Fruit fly (Drosophila melanogaster) whole organism, prepupa: ENCODE measurements around the gene Proc-R.
A peak's percentile ranks its signal among the peaks of the same experiment; 100 is the strongest.

Experiments used
- Blimp-1 ChIP-seq: fragments of 200-800 bp; sonication (Bioruptor generic); optimal IDR thresholded peaks from 3 replicates; lab custom pipeline; 2017; ENCODE audit warnings: missing biosample characterization, missing genetic modification characterization, mild to moderate bottlenecking, moderate library complexity, missing genetic modification reagents
- CG10631 ChIP-seq: fragments of 200-800 bp; sonication (Bioruptor generic); optimal IDR thresholded peaks from 2 replicates; lab custom pipeline; 2016; ENCODE audit warnings: missing biosample characterization, missing genetic modification characterization
- CG10669 ChIP-seq: fragments of 200-800 bp; sonication (Bioruptor generic); optimal IDR thresholded peaks from 3 replicates; lab custom pipeline; 2018; ENCODE audit warnings: missing biosample characterization, mild to moderate bottlenecking, missing genetic modification characterization, moderate library complexity
- CG11294 ChIP-seq: fragments of 200-800 bp; sonication (Bioruptor generic); IDR thresholded peaks from 2 replicates; pipeline ENCODE4 v1.3.6; 2022; ENCODE audit warnings: missing biosample characterization, missing genetic modification characterization
- CG11762 ChIP-seq: fragments of 200-800 bp; sonication (Bioruptor generic); optimal IDR thresholded peaks from 3 replicates; lab custom pipeline; 2016; ENCODE audit warnings: missing biosample characterization, missing genetic modification characterization; ENCODE audit not compliant: insufficient read depth
- CG11902 ChIP-seq: fragments of 200-800 bp; sonication (Bioruptor generic); optimal IDR thresholded peaks from 3 replicates; lab custom pipeline; 2016; ENCODE audit warnings: missing biosample characterization, missing genetic modification characterization
- CG1621 ChIP-seq: fragments of 200-800 bp; sonication (Bioruptor generic); optimal IDR thresholded peaks from 3 replicates; lab custom pipeline; 2018; ENCODE audit warnings: missing biosample characterization, mild to moderate bottlenecking, missing genetic modification characterization
- CG16779 ChIP-seq: fragments of 200-800 bp; sonication (Bioruptor generic); optimal IDR thresholded peaks from 3 replicates; lab custom pipeline; 2017; ENCODE audit warnings: missing biosample characterization, mild to moderate bottlenecking, missing genetic modification characterization
- CG31627 ChIP-seq: fragments of 200-800 bp; sonication (Bioruptor generic); optimal IDR thresholded peaks from 3 replicates; lab custom pipeline; 2016; ENCODE audit warnings: missing biosample characterization, missing genetic modification characterization
- CG32006 ChIP-seq: fragments of 200-800 bp; sonication (Bioruptor generic); optimal IDR thresholded peaks from 3 replicates; lab custom pipeline; 2017; ENCODE audit warnings: missing biosample characterization, mild to moderate bottlenecking, missing genetic modification characterization
- CG34406 ChIP-seq: fragments of 200-800 bp; sonication (Bioruptor generic); optimal IDR thresholded peaks from 3 replicates; lab custom pipeline; 2016; ENCODE audit warnings: missing biosample characterization, missing genetic modification characterization
- CG3919 ChIP-seq: fragments of 200-800 bp; sonication (Bioruptor generic); optimal IDR thresholded peaks from 3 replicates; lab custom pipeline; 2016; ENCODE audit warnings: missing biosample characterization, missing genetic modification characterization
- CG4318 ChIP-seq: fragments of 200-800 bp; sonication (Bioruptor generic); optimal IDR thresholded peaks from 3 replicates; lab custom pipeline; 2017; ENCODE audit warnings: missing biosample characterization, mild to moderate bottlenecking, missing genetic modification characterization
- CG6276 ChIP-seq: fragments of 200-800 bp; sonication (Bioruptor generic); optimal IDR thresholded peaks from 2 replicates; lab custom pipeline; 2017; ENCODE audit warnings: missing biosample characterization, mild to moderate bottlenecking, missing genetic modification characterization
- CG6792 ChIP-seq: fragments of 200-800 bp; sonication (Bioruptor generic); optimal IDR thresholded peaks from 3 replicates; lab custom pipeline; 2016; ENCODE audit warnings: missing biosample characterization, missing genetic modification characterization
- CG6808 ChIP-seq: fragments of 200-800 bp; sonication (Bioruptor generic); optimal IDR thresholded peaks from 3 replicates; lab custom pipeline; 2017; ENCODE audit warnings: missing biosample characterization, missing genetic modification characterization, mild to moderate bottlenecking, moderate library complexity, missing genetic modification reagents
- CG6854 ChIP-seq: fragments of 200-800 bp; sonication (Bioruptor generic); optimal IDR thresholded peaks from 2 replicates; lab custom pipeline; 2017; ENCODE audit warnings: missing biosample characterization, mild to moderate bottlenecking, missing genetic modification characterization
- CG7368 ChIP-seq: fragments of 200-800 bp; sonication (Bioruptor generic); optimal IDR thresholded peaks from 3 replicates; lab custom pipeline; 2016; ENCODE audit warnings: missing biosample characterization, missing genetic modification characterization
- CG8319 ChIP-seq: fragments of 200-800 bp; sonication (Bioruptor generic); optimal IDR thresholded peaks from 3 replicates; lab custom pipeline; 2016; ENCODE audit warnings: missing biosample characterization, missing genetic modification characterization
- CG9139 ChIP-seq: fragments of 200-800 bp; sonication (Bioruptor generic); optimal IDR thresholded peaks from 3 replicates; lab custom pipeline; 2017; ENCODE audit warnings: missing biosample characterization, mild to moderate bottlenecking, missing genetic modification characterization
- Eip75B ChIP-seq: fragments of 200-800 bp; sonication (Bioruptor generic); optimal IDR thresholded peaks from 3 replicates; lab custom pipeline; 2016; ENCODE audit warnings: missing biosample characterization, missing genetic modification characterization
- Eip78C ChIP-seq: fragments of 200-800 bp; sonication (Bioruptor generic); peaks from one replicate; lab custom pipeline; 2016; ENCODE audit warnings: missing biosample characterization, missing genetic modification characterization
- Ets21C ChIP-seq: fragments of 200-800 bp; sonication (Bioruptor generic); optimal IDR thresholded peaks from 3 replicates; lab custom pipeline; 2016; ENCODE audit warnings: missing biosample characterization, missing genetic modification characterization
- Ets96B ChIP-seq: fragments of 200-800 bp; optimal IDR thresholded peaks from 2 replicates; lab custom pipeline; 2019; ENCODE audit warnings: missing biosample characterization, mild to moderate bottlenecking, missing genetic modification characterization, moderate library complexity
- Gug ChIP-seq: fragments of 200-800 bp; sonication (Bioruptor generic); IDR thresholded peaks from 2 replicates; pipeline ENCODE4 v1.3.6; 2022; ENCODE audit warnings: missing biosample characterization, missing genetic modification characterization
- Hr38 ChIP-seq: sonication (Bioruptor generic); optimal IDR thresholded peaks from 2 replicates; lab custom pipeline; 2016; ENCODE audit warnings: missing biosample characterization, missing genetic modification characterization
- Hr39 ChIP-seq: fragments of 200-800 bp; sonication (Bioruptor generic); optimal IDR thresholded peaks from 2 replicates; lab custom pipeline; 2016; ENCODE audit warnings: missing biosample characterization, missing genetic modification characterization
- Hr4 ChIP-seq: fragments of 200-800 bp; sonication (Bioruptor generic); optimal IDR thresholded peaks from 3 replicates; lab custom pipeline; 2016; ENCODE audit warnings: missing biosample characterization, missing genetic modification characterization
- Lpt ChIP-seq: fragments of 200-800 bp; sonication (Bioruptor generic); optimal IDR thresholded peaks from 3 replicates; lab custom pipeline; 2016; ENCODE audit warnings: missing biosample characterization, missing genetic modification characterization
- Met ChIP-seq: fragments of 200-800 bp; sonication (Bioruptor generic); optimal IDR thresholded peaks from 3 replicates; lab custom pipeline; 2016; ENCODE audit warnings: missing biosample characterization, missing genetic modification characterization
- OdsH ChIP-seq: fragments of 200-800 bp; sonication (Bioruptor generic); optimal IDR thresholded peaks from 3 replicates; lab custom pipeline; 2016; ENCODE audit warnings: missing biosample characterization, missing genetic modification characterization
- Sox102F ChIP-seq: fragments of 200-800 bp; sonication (Bioruptor generic); optimal IDR thresholded peaks from 2 replicates; lab custom pipeline; 2016; ENCODE audit warnings: missing biosample characterization, mild to moderate bottlenecking, missing genetic modification characterization
- Sox14 ChIP-seq: fragments of 200-800 bp; sonication (Bioruptor generic); optimal IDR thresholded peaks from 3 replicates; lab custom pipeline; 2016; ENCODE audit warnings: missing biosample characterization, missing genetic modification characterization
- Sox15 ChIP-seq: fragments of 200-800 bp; sonication (Bioruptor generic); optimal IDR thresholded peaks from 3 replicates; lab custom pipeline; 2016; ENCODE audit warnings: missing biosample characterization, missing genetic modification characterization
- achi ChIP-seq: fragments of 200-800 bp; sonication (Bioruptor generic); optimal IDR thresholded peaks from 3 replicates; lab custom pipeline; 2016; ENCODE audit warnings: missing biosample characterization, missing genetic modification characterization
- acj6 ChIP-seq: fragments of 200-800 bp; sonication (Bioruptor generic); optimal IDR thresholded peaks from 3 replicates; lab custom pipeline; 2016; ENCODE audit warnings: missing biosample characterization, missing genetic modification characterization
- dac ChIP-seq: fragments of 200-800 bp; sonication (Bioruptor generic); optimal IDR thresholded peaks from 2 replicates; lab custom pipeline; 2017; ENCODE audit warnings: missing biosample characterization, mild to moderate bottlenecking, missing genetic modification characterization
- dsx ChIP-seq: fragments of 200-800 bp; optimal IDR thresholded peaks from 3 replicates; lab custom pipeline; 2019; ENCODE audit warnings: missing biosample characterization, mild to moderate bottlenecking, missing genetic modification characterization, moderate library complexity; ENCODE audit not compliant: poor library complexity, severe bottlenecking
- eg ChIP-seq: fragments of 200-800 bp; sonication (Bioruptor generic); IDR thresholded peaks from 3 replicates; pipeline ENCODE4 v1.3.6; 2022; ENCODE audit warnings: missing biosample characterization, missing genetic modification characterization
- esn ChIP-seq: fragments of 200-800 bp; sonication (Bioruptor generic); optimal IDR thresholded peaks from 2 replicates; lab custom pipeline; 2016; ENCODE audit warnings: missing biosample characterization, mild to moderate bottlenecking, missing genetic modification characterization, moderate library complexity
- fd85E ChIP-seq: fragments of 200-800 bp; sonication (Bioruptor generic); optimal IDR thresholded peaks from 3 replicates; lab custom pipeline; 2016; ENCODE audit warnings: missing biosample characterization, missing genetic modification characterization
- fkh ChIP-seq: fragments of 200-800 bp; sonication (Bioruptor generic); optimal IDR thresholded peaks from 3 replicates; lab custom pipeline; 2017; ENCODE audit warnings: missing biosample characterization, mild to moderate bottlenecking, missing genetic modification characterization, moderate library complexity
- net ChIP-seq: fragments of 200-800 bp; sonication (Bioruptor generic); optimal IDR thresholded peaks from 3 replicates; lab custom pipeline; 2016; ENCODE audit warnings: missing biosample characterization, missing genetic modification characterization
- pdm3 ChIP-seq: fragments of 200-800 bp; sonication (Bioruptor generic); optimal IDR thresholded peaks from 3 replicates; lab custom pipeline; 2016; ENCODE audit warnings: missing biosample characterization, missing genetic modification characterization
- salr ChIP-seq, 2 experiments: fragments of 200-800 bp; sonication (Bioruptor generic); optimal IDR thresholded peaks; 3 replicates each; lab custom pipeline; 2016 to 2018; ENCODE audit warnings: missing biosample characterization in 2 of 2, missing genetic modification characterization in 2 of 2, mild to moderate bottlenecking in 1 of 2
- svp ChIP-seq: fragments of 200-800 bp; sonication (Bioruptor generic); peaks from one replicate; lab custom pipeline; 2016; ENCODE audit warnings: missing biosample characterization, missing genetic modification characterization
- topi ChIP-seq: fragments of 200-800 bp; sonication (Bioruptor generic); optimal IDR thresholded peaks from 3 replicates; lab custom pipeline; 2016; ENCODE audit warnings: missing biosample characterization, missing genetic modification characterization
- vri ChIP-seq: fragments of 200-800 bp; sonication (Bioruptor generic); optimal IDR thresholded peaks from 3 replicates; lab custom pipeline; 2016; ENCODE audit warnings: missing biosample characterization, mild to moderate bottlenecking, missing genetic modification characterization

Gene Proc-R

DNA sequence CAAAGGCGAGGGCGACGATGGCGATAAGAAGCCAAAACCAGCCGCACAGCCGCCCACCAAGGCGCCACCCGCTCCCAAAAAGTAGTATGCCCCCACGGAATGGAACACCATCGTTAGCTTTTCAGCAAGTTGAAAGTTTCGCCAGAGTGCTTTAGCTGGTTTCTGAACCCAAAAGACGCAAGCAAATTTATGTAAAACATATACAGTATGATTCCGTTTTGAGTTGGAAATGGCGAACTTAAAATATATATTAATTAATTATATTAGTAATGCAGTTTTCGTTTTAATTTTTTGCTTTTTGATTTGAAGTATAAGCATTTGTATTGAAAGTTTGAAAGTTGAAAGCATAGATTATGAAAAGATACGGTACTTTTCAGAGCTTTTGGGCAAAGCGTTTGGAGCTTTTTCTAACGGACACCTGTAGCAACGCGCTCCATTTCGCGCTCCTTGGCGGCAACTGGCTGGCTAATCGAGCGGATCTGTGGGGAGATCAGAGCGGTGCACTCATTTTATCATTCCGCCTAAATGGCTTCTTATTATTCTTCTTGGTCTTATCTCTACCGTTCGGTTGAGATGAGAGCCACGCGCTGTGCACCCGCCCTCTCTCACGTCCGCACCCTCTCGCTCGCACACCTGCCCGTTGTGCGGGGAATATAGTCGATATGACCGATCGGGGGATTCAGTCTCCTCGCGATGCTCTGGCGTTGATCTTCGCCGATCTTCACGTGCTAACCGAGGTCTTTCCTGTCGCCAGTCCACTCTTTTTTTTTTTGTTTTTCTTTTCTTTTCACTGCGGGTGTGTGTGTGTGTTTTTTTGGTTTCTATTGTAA is at the start of gene Proc-R:
Gene Proc-R, plus strand, starts transcription at position 680 of the 830 bp plus-strand sequence.
- TF ChIP-seq eg (GFP tag; lab: Robert Waterston, UW): 0 out of 3 replicates have a peak, but pooled peaks have one; percentile 8
- TF ChIP-seq svp: peak; percentile 80
- TF ChIP-seq net: no peak

- no peak for TF ChIP-seq Sox14 (GFP tag; lab: Kevin White, UChicago)
- TF ChIP-seq CG7368: no peak
- peak; percentile 84 for TF ChIP-seq Eip78C
- TF ChIP-seq CG11762 (GFP tag; lab: Kevin White, UChicago): no peak
- TF ChIP-seq dsx: no peak
- no peak for TF ChIP-seq Eip75B (GFP tag; lab: Kevin White, UChicago)
- no peak for TF ChIP-seq CG3919 (GFP tag; lab: Kevin White, UChicago)
- TF ChIP-seq CG10669 (GFP tag; lab: Kevin White, UChicago): peak; percentile 24
- TF ChIP-seq fd85E: no peak
- no peak for TF ChIP-seq CG6276 (GFP tag; lab: Kevin White, UChicago)
- TF ChIP-seq CG9139 (GFP tag; lab: Kevin White, UChicago): no peak
- no peak for TF ChIP-seq Gug (GFP tag; lab: Robert Waterston, UW)
- no peak for TF ChIP-seq Hr39 (GFP tag; lab: Kevin White, UChicago)
- no peak for TF ChIP-seq Sox102F (GFP tag; lab: Kevin White, UChicago)
- no peak for TF ChIP-seq fkh (GFP tag; lab: Kevin White, UChicago)
- peak; percentile 35 for TF ChIP-seq Ets96B (tag; lab: Kevin White, UChicago)
- TF ChIP-seq CG8319 (GFP tag; lab: Kevin White, UChicago): no peak
- TF ChIP-seq vri: no peak
- no peak for TF ChIP-seq Lpt (GFP tag; lab: Kevin White, UChicago)
- no peak for TF ChIP-seq CG10631
- TF ChIP-seq achi (GFP tag; lab: Kevin White, UChicago): peak; percentile 25
- peak; percentile 2 for TF ChIP-seq net
- TF ChIP-seq acj6 (GFP tag; lab: Kevin White, UChicago): no peak
- TF ChIP-seq Blimp-1 (GFP tag; lab: Kevin White, UChicago): no peak
- TF ChIP-seq esn (GFP tag; lab: Kevin White, UChicago): peak; percentile 39
- no peak for TF ChIP-seq topi (GFP tag; lab: Kevin White, UChicago)
- TF ChIP-seq salr (GFP tag; optimal IDR thresholded peaks at IDR 0.05; lab: Kevin White, UChicago): peak in 1 of 2 experiments; percentile 19
- TF ChIP-seq eg (GFP tag; lab: Robert Waterston, UW): no peak
- TF ChIP-seq CG1621 (tag; lab: Kevin White, UChicago): no peak
- TF ChIP-seq Met (GFP tag; lab: Kevin White, UChicago): no peak
- TF ChIP-seq CG34406 (GFP tag; lab: Kevin White, UChicago): peak; percentile 40
- no peak for TF ChIP-seq CG16779
- TF ChIP-seq CG11294: no peak
- TF ChIP-seq pdm3: no peak
- no peak for TF ChIP-seq CG4318 (GFP tag; lab: Kevin White, UChicago)
- TF ChIP-seq dac: no peak
- no peak for TF ChIP-seq Hr38 (GFP tag; lab: Kevin White, UChicago)
- peak; percentile 5 for TF ChIP-seq Sox15 (GFP tag; lab: Kevin White, UChicago)
- TF ChIP-seq CG11902 (GFP tag; lab: Kevin White, UChicago): no peak
- no peak for TF ChIP-seq CG6854
- TF ChIP-seq OdsH (GFP tag; lab: Kevin White, UChicago): no peak
- TF ChIP-seq CG32006 (GFP tag; lab: Kevin White, UChicago): peak; percentile 42
- TF ChIP-seq CG6808 (GFP tag; lab: Kevin White, UChicago): no peak
- TF ChIP-seq Hr4 (GFP tag; lab: Kevin White, UChicago): no peak
- peak; percentile 69 for TF ChIP-seq svp
- TF ChIP-seq CG6792 (GFP tag; lab: Kevin White, UChicago): peak; percentile 3
- no peak for TF ChIP-seq Ets21C
- no peak for TF ChIP-seq CG31627
These were observed 47.0 kb upstream of the Proc-R start for dm6 chrX:4660642-4661252.
